Worm (Caenorhabditis elegans): Measurements from ENCODE around the gene taf-8.

Gene taf-8

ce11 chrII:9646928-9647838 lies 21.9 kb upstream of the taf-8 start, which contains the start of gene sqv-8:
Gene sqv-8, plus strand, starts transcription at chrII:9646978.
- TF ChIP-seq blmp-1 (tag; optimal IDR thresholded peaks at IDR 0.05; ENCODE audit: insufficient read depth) = no peak
- TF ChIP-seq ceh-16 (tag; optimal IDR thresholded peaks at IDR 0.05) = no peak
- no peak for TF ChIP-seq lin-39 (tag; optimal IDR thresholded peaks at IDR 0.05)
- TF ChIP-seq lsy-2 (tag; optimal IDR thresholded peaks at IDR 0.05) = peak in 1 of 2 experiments; percentile 34
- no peak for TF ChIP-seq egl-27 (tag; optimal IDR thresholded peaks at IDR 0.05)
- TF ChIP-seq elt-3 (tag; optimal IDR thresholded peaks at IDR 0.05) = no peak
- no peak for TF ChIP-seq mab-5 (tag; optimal IDR thresholded peaks at IDR 0.05)
- TF ChIP-seq C34F6.9 (tag; optimal IDR thresholded peaks at IDR 0.05) = peak; percentile 82
- no peak for TF ChIP-seq F13H6.1 (tag; optimal IDR thresholded peaks at IDR 0.05)
- TF ChIP-seq nhr-25 (tag; optimal IDR thresholded peaks at IDR 0.05) = no peak
- TF ChIP-seq lin-11 (tag; optimal IDR thresholded peaks at IDR 0.05) = no peak
- no peak for TF ChIP-seq ztf-11 (tag; optimal IDR thresholded peaks at IDR 0.05)
- TF ChIP-seq crh-2 (tag; optimal IDR thresholded peaks at IDR 0.05) = peak; percentile 21
- no peak for TF ChIP-seq nhr-23 (tag; optimal IDR thresholded peaks at IDR 0.05)
- no peak for TF ChIP-seq lin-13 (GFP tag; optimal IDR thresholded peaks at IDR 0.05)
- no peak for TF ChIP-seq nhr-6 (tag; optimal IDR thresholded peaks at IDR 0.05)
- peak; percentile 27 for TF ChIP-seq nhr-129 (tag; optimal IDR thresholded peaks at IDR 0.05)
- no peak for TF ChIP-seq ama-1 (optimal IDR thresholded peaks at IDR 0.05)
- TF ChIP-seq R02D3.7 (tag; optimal IDR thresholded peaks at IDR 0.05) = no peak
- no peak for TF ChIP-seq nhr-237 (tag; optimal IDR thresholded peaks at IDR 0.05)
- no peak for TF ChIP-seq elt-1 (tag; optimal IDR thresholded peaks at IDR 0.05)
- no peak for TF ChIP-seq sem-4 (tag; optimal IDR thresholded peaks at IDR 0.05)
- TF ChIP-seq mbf-1 (tag; optimal IDR thresholded peaks at IDR 0.05) = no peak
- TF ChIP-seq nhr-10 (tag; optimal IDR thresholded peaks at IDR 0.05) = no peak
- no peak for TF ChIP-seq nhr-12 (tag; optimal IDR thresholded peaks at IDR 0.05)
- TF ChIP-seq unc-55 (GFP tag; optimal IDR thresholded peaks at IDR 0.05) = peak; percentile 33
- no peak for TF ChIP-seq peb-1 (tag; optimal IDR thresholded peaks at IDR 0.05)
- no peak for TF ChIP-seq skn-1 (tag; optimal IDR thresholded peaks at IDR 0.05)
- TF ChIP-seq sma-9 (GFP tag; optimal IDR thresholded peaks at IDR 0.05) = peak; percentile 32
- no peak for TF ChIP-seq sma-9 (tag; optimal IDR thresholded peaks at IDR 0.05)
- TF ChIP-seq ceh-82 (tag; optimal IDR thresholded peaks at IDR 0.05) = no peak
- no peak for TF ChIP-seq snpc-4 (tag; optimal IDR thresholded peaks at IDR 0.05)
- no peak for TF ChIP-seq unc-39 (tag; optimal IDR thresholded peaks at IDR 0.05)
- peak; percentile 16 for TF ChIP-seq fos-1 (tag; optimal IDR thresholded peaks at IDR 0.05)
- TF ChIP-seq ztf-4 (tag; optimal IDR thresholded peaks at IDR 0.05) = no peak

ce11 chrII:9649191-9649590 lies 19.9 kb upstream of the taf-8 start, which contains the start of gene ZK1307.9:
Gene ZK1307.9, plus strand, starts transcription at chrII:9649491.
- TF ChIP-seq nhr-10 (tag; optimal IDR thresholded peaks at IDR 0.05) = no peak
- no peak for TF ChIP-seq mab-5 (tag; optimal IDR thresholded peaks at IDR 0.05)
- TF ChIP-seq nhr-129 (tag; optimal IDR thresholded peaks at IDR 0.05) = no peak
- TF ChIP-seq sma-3 (GFP tag; optimal IDR thresholded peaks at IDR 0.05) = no peak
- TF ChIP-seq ztf-1 (GFP tag; conservative IDR thresholded peaks at IDR 0.05) = no peak
- TF ChIP-seq F13H6.1 (tag; optimal IDR thresholded peaks at IDR 0.05) = no peak
- TF ChIP-seq alr-1 (tag; optimal IDR thresholded peaks at IDR 0.05) = no peak
- no peak for TF ChIP-seq ztf-4 (tag; optimal IDR thresholded peaks at IDR 0.05)
- TF ChIP-seq nhr-237 (tag; optimal IDR thresholded peaks at IDR 0.05) = no peak
- TF ChIP-seq skn-1 (tag; optimal IDR thresholded peaks at IDR 0.05) = no peak
- TF ChIP-seq egl-27 (tag; optimal IDR thresholded peaks at IDR 0.05) = no peak

- TF ChIP-seq lsy-2 (tag; optimal IDR thresholded peaks at IDR 0.05) (no peak), peb-1 (tag; optimal IDR thresholded peaks at IDR 0.05) (no peak), zag-1 (tag; optimal IDR thresholded peaks at IDR 0.05) (no peak), nhr-6 (tag; optimal IDR thresholded peaks at IDR 0.05) (no peak), dmd-4 (tag; optimal IDR thresholded peaks at IDR 0.05) (no peak), mdl-1 (tag; optimal IDR thresholded peaks at IDR 0.05) (no peak)
These were observed 17.4 kb upstream of the taf-8 start, which contains the start of gene ZK1307.4 for ce11 chrII:9651700-9652099. Gene ZK1307.4, minus strand, starts transcription at chrII:9651800.
